Worm (Caenorhabditis elegans) whole organism, young adult: ENCODE data around the gene ssup-72.

Source experiments
- B0261.1 ChIP-seq: sonication (generic microtip); optimal IDR thresholded peaks from 2 replicates; lab custom pipeline; 2016; ENCODE audit warnings: mild to moderate bottlenecking, missing genetic modification characterization, moderate library complexity, missing compliant biosample characterization
- F37B4.10 ChIP-seq: fragments of 200-800 bp; sonication (Bioruptor generic); IDR thresholded peaks from 2 replicates; pipeline ENCODE4 v1.3.6; 2022; ENCODE audit warnings: missing genetic modification characterization, missing compliant biosample characterization
- F52B5.7 ChIP-seq: sonication (generic microtip); optimal IDR thresholded peaks from 2 replicates; lab custom pipeline; 2016; ENCODE audit warnings: mild to moderate bottlenecking, missing genetic modification characterization, missing compliant biosample characterization
- F55B11.4 ChIP-seq: sonication (generic microtip); optimal IDR thresholded peaks from 2 replicates; lab custom pipeline; 2016; ENCODE audit warnings: missing compliant biosample characterization, missing genetic modification characterization, borderline replicate concordance; ENCODE audit not compliant: insufficient read depth
- K12H6.12 ChIP-seq: fragments of 200-800 bp; sonication (Bioruptor generic); optimal IDR thresholded peaks from 2 replicates; lab custom pipeline; 2018; ENCODE audit warnings: mild to moderate bottlenecking, missing genetic modification characterization, missing compliant biosample characterization
- Y56A3A.18 ChIP-seq: fragments of 200-800 bp; sonication (Bioruptor generic); IDR thresholded peaks from 2 replicates; pipeline ENCODE4 v1.3.6; 2022; ENCODE audit warnings: missing genetic modification reagents, missing genetic modification characterization, missing compliant biosample characterization
- attf-3 ChIP-seq: fragments of 200-800 bp; sonication (Bioruptor generic); conservative IDR thresholded peaks from 2 replicates; pipeline ENCODE4 v1.3.6; 2022; ENCODE audit warnings: missing genetic modification reagents, missing genetic modification characterization, missing compliant biosample characterization
- bed-1 ChIP-seq: fragments of 200-800 bp; sonication (Bioruptor generic); IDR thresholded peaks from 2 replicates; pipeline ENCODE4 v1.3.6; 2022; ENCODE audit warnings: missing genetic modification reagents, missing genetic modification characterization, missing compliant biosample characterization
- ccch-3 ChIP-seq: fragments of 200-800 bp; sonication (Bioruptor generic); optimal IDR thresholded peaks from 2 replicates; lab custom pipeline; 2018; ENCODE audit warnings: mild to moderate bottlenecking, missing genetic modification characterization, missing compliant biosample characterization
- ceh-79 ChIP-seq: sonication (generic microtip); optimal IDR thresholded peaks from 2 replicates; lab custom pipeline; 2017; ENCODE audit warnings: mild to moderate bottlenecking, missing genetic modification characterization, missing compliant biosample characterization
- ceh-91 ChIP-seq: fragments of 200-800 bp; sonication (Bioruptor generic); IDR thresholded peaks from 2 replicates; pipeline ENCODE4 v1.3.6; 2022; ENCODE audit warnings: missing genetic modification reagents, missing genetic modification characterization, missing compliant biosample characterization
- egl-44 ChIP-seq: fragments of 200-800 bp; sonication (Bioruptor generic); IDR thresholded peaks from 2 replicates; pipeline ENCODE4 v1.3.6; 2022; ENCODE audit warnings: missing genetic modification reagents, missing genetic modification characterization, missing compliant biosample characterization
- hlh-12 ChIP-seq: sonication (generic microtip); optimal IDR thresholded peaks from 2 replicates; lab custom pipeline; 2016; ENCODE audit warnings: missing genetic modification characterization, missing compliant biosample characterization
- hmg-1.2 ChIP-seq: fragments of 200-800 bp; sonication (Bioruptor generic); IDR thresholded peaks from 2 replicates; pipeline ENCODE4 v1.3.6; 2022; ENCODE audit warnings: missing genetic modification reagents, missing genetic modification characterization, missing compliant biosample characterization
- lin-26 ChIP-seq: fragments of 200-800 bp; sonication (Bioruptor generic); IDR thresholded peaks from 2 replicates; pipeline ENCODE4 v1.3.6; 2022; ENCODE audit warnings: missing genetic modification reagents, missing genetic modification characterization, missing compliant biosample characterization
- lir-1 ChIP-seq: fragments of 200-800 bp; sonication (Bioruptor generic); conservative IDR thresholded peaks from 2 replicates; pipeline ENCODE4 v1.3.6; 2022; ENCODE audit warnings: missing genetic modification reagents, missing genetic modification characterization, missing compliant biosample characterization
- lsl-1 ChIP-seq: fragments of 200-800 bp; sonication (Bioruptor generic); optimal IDR thresholded peaks from 2 replicates; lab custom pipeline; 2018; ENCODE audit warnings: mild to moderate bottlenecking, missing genetic modification characterization, moderate library complexity, missing compliant biosample characterization
- lsy-27 ChIP-seq: sonication (generic microtip); optimal IDR thresholded peaks from 2 replicates; lab custom pipeline; 2017; ENCODE audit warnings: missing genetic modification characterization, mild to moderate bottlenecking, missing compliant biosample characterization, antibody characterized with exemption, missing genotype, borderline replicate concordance; ENCODE audit not compliant: insufficient read depth
- madf-10 ChIP-seq: sonication (generic microtip); optimal IDR thresholded peaks from 2 replicates; lab custom pipeline; 2016; ENCODE audit warnings: mild to moderate bottlenecking, missing genetic modification characterization, missing compliant biosample characterization
- madf-3 ChIP-seq: fragments of 200-800 bp; sonication (Bioruptor generic); IDR thresholded peaks from 2 replicates; pipeline ENCODE4 v1.3.6; 2022; ENCODE audit warnings: missing genetic modification reagents, missing genetic modification characterization, missing compliant biosample characterization
- madf-8 ChIP-seq: fragments of 200-800 bp; sonication (Bioruptor generic); conservative IDR thresholded peaks from 2 replicates; pipeline ENCODE4 v1.3.6; 2022; ENCODE audit warnings: missing genetic modification reagents, missing genetic modification characterization, missing compliant biosample characterization
- nfya-2 ChIP-seq: fragments of 200-800 bp; sonication (Bioruptor generic); IDR thresholded peaks from 2 replicates; pipeline ENCODE4 v1.3.6; 2022; ENCODE audit warnings: missing genetic modification reagents, missing genetic modification characterization, missing compliant biosample characterization
- nhr-80 ChIP-seq: sonication (generic microtip); optimal IDR thresholded peaks from 2 replicates; lab custom pipeline; 2016; ENCODE audit warnings: missing genetic modification characterization, missing compliant biosample characterization
- pbrm-1 ChIP-seq: fragments of 200-800 bp; sonication (Bioruptor generic); IDR thresholded peaks from 2 replicates; pipeline ENCODE4 v1.3.6; 2022; ENCODE audit warnings: missing genetic modification reagents, missing genetic modification characterization, missing compliant biosample characterization
- pha-4 ChIP-seq: fragments of 150-350 bp; sonication (generic microtip); optimal IDR thresholded peaks from 2 replicates; lab custom pipeline; 2014; ENCODE audit warnings: missing biosample characterization, missing genetic modification reagents, missing genetic modification characterization
- rpc-1 ChIP-seq, 2 experiments: fragments of 150-350 bp in 1 of 2; sonication (generic microtip) in 1 of 2; optimal IDR thresholded peaks; 2 replicates each; lab custom pipeline; 2014 to 2018; ENCODE audit warnings: missing biosample characterization in 1 of 2, missing genetic modification characterization in 1 of 2, missing genetic modification reagents in 1 of 2, missing genotype in 1 of 2
- sdz-38 ChIP-seq: sonication (generic microtip); optimal IDR thresholded peaks from 2 replicates; lab custom pipeline; 2016; ENCODE audit warnings: missing genotype, missing genetic modification characterization, missing compliant biosample characterization
- sea-2 ChIP-seq: fragments of 200-800 bp; sonication (Bioruptor generic); IDR thresholded peaks from 2 replicates; pipeline ENCODE4 v1.3.6; 2022; ENCODE audit warnings: missing genetic modification characterization, missing compliant biosample characterization
- snpc-1.1 ChIP-seq: sonication (generic microtip); optimal IDR thresholded peaks from 2 replicates; lab custom pipeline; 2017; ENCODE audit warnings: missing genetic modification characterization, mild to moderate bottlenecking, missing compliant biosample characterization, antibody characterized with exemption, moderate library complexity, missing genotype, missing genetic modification reagents; ENCODE audit not compliant: insufficient read depth
- snpc-1.3 ChIP-seq: sonication (generic microtip); optimal IDR thresholded peaks from 2 replicates; lab custom pipeline; 2017; ENCODE audit warnings: missing genetic modification characterization, mild to moderate bottlenecking, missing compliant biosample characterization, antibody characterized with exemption, moderate library complexity, missing genotype, missing genetic modification reagents; ENCODE audit not compliant: insufficient read depth
- somi-1 ChIP-seq: fragments of 200-800 bp; sonication (Bioruptor generic); optimal IDR thresholded peaks from 2 replicates; lab custom pipeline; 2018; ENCODE audit warnings: mild to moderate bottlenecking, missing genetic modification characterization, missing compliant biosample characterization
- tbp1 ChIP-seq: fragments of 200-800 bp; sonication (Bioruptor generic); optimal IDR thresholded peaks from 2 replicates; lab custom pipeline; 2018; ENCODE audit warnings: mild to moderate bottlenecking, missing genetic modification characterization, missing compliant biosample characterization
- tbx-9 ChIP-seq: sonication (generic microtip); optimal IDR thresholded peaks from 2 replicates; lab custom pipeline; 2016; ENCODE audit warnings: borderline replicate concordance, missing genetic modification characterization, inconsistent platforms, missing compliant biosample characterization
- tlf-1 ChIP-seq: fragments of 200-800 bp; sonication (Bioruptor generic); optimal IDR thresholded peaks from 2 replicates; lab custom pipeline; 2018; ENCODE audit warnings: mild to moderate bottlenecking, missing genetic modification characterization, missing compliant biosample characterization
- xnd-1 ChIP-seq: sonication (generic microtip); optimal IDR thresholded peaks from 2 replicates; lab custom pipeline; 2016; ENCODE audit warnings: missing genotype, missing genetic modification reagents, missing genetic modification characterization, missing compliant biosample characterization
- zfh-2 ChIP-seq: fragments of 200-800 bp; sonication (Bioruptor generic); conservative IDR thresholded peaks from 2 replicates; pipeline ENCODE4 v1.3.6; 2022; ENCODE audit warnings: missing genetic modification reagents, missing genetic modification characterization, missing compliant biosample characterization
- ztf-18 ChIP-seq: sonication (generic microtip); optimal IDR thresholded peaks from 2 replicates; lab custom pipeline; 2016; ENCODE audit warnings: missing genotype, mild to moderate bottlenecking, missing genetic modification characterization, missing compliant biosample characterization
- ztf-25 ChIP-seq: fragments of 200-800 bp; sonication (Bioruptor generic); IDR thresholded peaks from 2 replicates; pipeline ENCODE4 v1.3.6; 2022; ENCODE audit warnings: missing genetic modification reagents, missing genetic modification characterization, missing compliant biosample characterization
- ztf-6 ChIP-seq: fragments of 200-800 bp; sonication (Bioruptor generic); IDR thresholded peaks from 2 replicates; pipeline ENCODE4 v1.3.6; 2022; ENCODE audit warnings: missing genetic modification reagents, missing genetic modification characterization, missing compliant biosample characterization

Gene ssup-72

ce11 chrII:6776418-6777034, at the start of gene ssup-72 (continued):
- TF ChIP-seq ztf-25, result 0 out of 2 replicates have a peak, but pooled peaks have one; percentile 6
- TF ChIP-seq ccch-3 (GFP tag; lab: Kevin White, UChicago), result no peak
- no peak for TF ChIP-seq snpc-1.1 (tag; lab: Kevin White, UChicago)
- TF ChIP-seq tbx-9, result no peak
- TF ChIP-seq somi-1, result no peak
- TF ChIP-seq madf-8 (GFP tag; lab: Robert Waterston, UW), result peak; percentile 50
- TF ChIP-seq pha-4 (tag; lab: Kevin White, UChicago), result no peak
- TF ChIP-seq snpc-1.3 (tag; lab: Kevin White, UChicago), result no peak
- TF ChIP-seq lir-1, result no peak
- no peak for TF ChIP-seq nhr-80 (tag; lab: Kevin White, UChicago)
- TF ChIP-seq F52B5.7, result no peak
- no peak for TF ChIP-seq zfh-2 (GFP tag; lab: Robert Waterston, UW)
- no peak for TF ChIP-seq B0261.1
- TF ChIP-seq ceh-91 (GFP tag; lab: Robert Waterston, UW), result peak; percentile 45; the same call in 1 of the 2 replicates
- TF ChIP-seq ztf-6, result no peak
- TF ChIP-seq tlf-1 (GFP tag; lab: Kevin White, UChicago), result peak; percentile 8
- no peak for TF ChIP-seq rpc-1 (optimal IDR thresholded peaks at IDR 0.05; lab: Kevin White, UChicago)
- TF ChIP-seq rpc-1 (tag; optimal IDR thresholded peaks at IDR 0.05; lab: Kevin White, UChicago), result no peak
- TF ChIP-seq K12H6.12 (tag; lab: Kevin White, UChicago), result peak; percentile 1
- TF ChIP-seq pbrm-1, result peak; percentile 50; the same call in 1 of the 2 replicates
- TF ChIP-seq lsy-27 (tag; lab: Kevin White, UChicago), result no peak
- no peak for TF ChIP-seq lin-26 (GFP tag; lab: Robert Waterston, UW)
- no peak for TF ChIP-seq Y56A3A.18 (GFP tag; lab: Robert Waterston, UW)
- no peak for TF ChIP-seq madf-10 (tag; lab: Kevin White, UChicago)
- no peak for TF ChIP-seq F55B11.4 (tag; lab: Kevin White, UChicago)
- TF ChIP-seq F37B4.10 (GFP tag; lab: Robert Waterston, UW), result no peak
- TF ChIP-seq tbp1, result peak; percentile 22
- no peak for TF ChIP-seq sdz-38 (tag; lab: Kevin White, UChicago)
- no peak for TF ChIP-seq nfya-2 (GFP tag; lab: Robert Waterston, UW)
- peak; percentile 41 for TF ChIP-seq xnd-1 (tag; lab: Kevin White, UChicago)
- TF ChIP-seq madf-3 (GFP tag; lab: Robert Waterston, UW), result 0 out of 2 replicates have a peak, but pooled peaks have one; percentile 31

DNA sequence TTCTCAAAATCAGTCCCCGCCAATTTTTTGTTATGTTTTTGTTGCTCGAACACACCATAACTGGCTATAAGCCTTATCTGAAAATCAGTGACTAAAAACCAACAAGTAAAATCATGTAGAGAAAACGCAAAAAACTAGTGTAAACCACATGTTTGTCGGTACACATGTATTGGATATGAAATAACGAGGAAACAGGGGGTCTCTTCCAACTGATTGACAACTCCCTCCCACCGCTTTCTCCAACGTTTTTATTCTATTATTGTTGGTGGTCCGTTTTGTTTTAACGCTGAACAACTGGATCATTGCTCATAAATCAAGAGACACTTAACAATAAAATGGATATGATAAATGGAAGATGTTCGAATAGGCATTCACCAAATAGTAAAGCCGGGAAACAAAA, 49.6 kb upstream of the ssup-72 start:
- TF ChIP-seq lsl-1 (no peak), ztf-18 (no peak), zfh-2 (GFP tag; lab: Robert Waterston, UW) (no peak)

DNA sequence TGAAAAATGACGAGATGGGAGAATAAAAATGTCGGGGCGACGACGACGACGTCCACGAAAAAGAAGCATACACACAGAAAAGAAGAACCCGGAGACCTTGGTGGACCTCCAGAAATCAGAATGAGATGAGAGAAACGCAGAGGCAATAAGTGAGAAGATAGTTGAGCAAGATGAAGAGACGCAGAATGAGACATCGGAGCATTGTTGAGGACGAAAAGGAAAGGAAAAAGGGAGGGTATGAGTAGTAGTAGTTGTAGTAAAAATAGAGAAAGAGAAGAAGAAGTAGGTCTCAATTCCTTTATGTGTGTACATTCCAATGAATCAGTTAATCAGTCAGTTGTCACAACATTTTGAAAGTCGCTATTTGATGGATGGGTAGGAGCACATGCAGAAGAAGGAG, 47.1 kb upstream of the ssup-72 start, which contains the start of gene T14B4.8:
Gene T14B4.8, minus strand, starts transcription at position 60 of the 400 bp plus-strand sequence.
- TF ChIP-seq egl-44 (GFP tag; lab: Robert Waterston, UW), result no peak
- TF ChIP-seq bed-1 (GFP tag; lab: Robert Waterston, UW), result no peak
- TF ChIP-seq ceh-79 (tag; lab: Kevin White, UChicago), result no peak
- TF ChIP-seq hmg-1.2, result peak; percentile 63; the same call in 1 of the 2 replicates
- no peak for TF ChIP-seq sea-2 (GFP tag; lab: Robert Waterston, UW)
- TF ChIP-seq hlh-12, result no peak
- TF ChIP-seq attf-3 (GFP tag; lab: Robert Waterston, UW), result no peak
